Fruit fly (Drosophila melanogaster): Measurements from ENCODE around the gene CG11309.

dm6 chr3L:21304400-21304799, at the start of gene CG11309, which contains the start of gene CG7632:
- TF ChIP-seq insv (optimal IDR thresholded peaks at IDR 0.05), result no peak
- no peak for TF ChIP-seq Sin3A (optimal IDR thresholded peaks at IDR 0.05)
- TF ChIP-seq psq (optimal IDR thresholded peaks at IDR 0.05), result no peak
- no peak for TF ChIP-seq h (optimal IDR thresholded peaks at IDR 0.05)
- TF ChIP-seq Myc (optimal IDR thresholded peaks at IDR 0.05), result no peak
- no peak for TF ChIP-seq ttk (optimal IDR thresholded peaks at IDR 0.05)
